Worm (Caenorhabditis elegans) whole organism, midembryonic: Measurements from ENCODE around the gene mtm-6.

Experiments used
- T22C8.4 ChIP-seq: fragments of 200-800 bp; sonication (Bioruptor generic); IDR thresholded peaks from 2 replicates; pipeline ENCODE4 v1.3.6; 2022; ENCODE audit warnings: missing genetic modification characterization, missing compliant biosample characterization
- cog-1 ChIP-seq: sonication (generic microtip); optimal IDR thresholded peaks from 2 replicates; lab custom pipeline; 2016; ENCODE audit warnings: missing genetic modification characterization, missing compliant biosample characterization
- flt-1 ChIP-seq: fragments of 200-800 bp; sonication (Bioruptor generic); IDR thresholded peaks from 2 replicates; pipeline ENCODE4 v1.3.6; 2022; ENCODE audit warnings: missing genetic modification characterization, missing compliant biosample characterization
- klf-2 ChIP-seq: fragments of 200-800 bp; sonication (Bioruptor generic); conservative IDR thresholded peaks from 2 replicates; pipeline ENCODE4 v1.3.6; 2022; ENCODE audit warnings: missing genetic modification reagents, missing genetic modification characterization, missing compliant biosample characterization
- med-1 ChIP-seq: sonication (generic microtip); optimal IDR thresholded peaks from 2 replicates; lab custom pipeline; 2017; ENCODE audit warnings: missing genetic modification characterization, mild to moderate bottlenecking, missing compliant biosample characterization, antibody characterized with exemption, missing genetic modification reagents; ENCODE audit not compliant: insufficient read depth
- ref-1 ChIP-seq: fragments of 200-800 bp; sonication (Bioruptor generic); conservative IDR thresholded peaks from 2 replicates; pipeline ENCODE4 v1.3.6; 2022; ENCODE audit warnings: missing genetic modification reagents, missing genetic modification characterization, missing compliant biosample characterization
- tab-1 ChIP-seq: fragments of 200-800 bp; sonication (Bioruptor generic); IDR thresholded peaks from 2 replicates; pipeline ENCODE4 v1.3.6; 2022; ENCODE audit warnings: missing genetic modification characterization, missing compliant biosample characterization
- ztf-23 ChIP-seq: fragments of 200-800 bp; sonication (Bioruptor generic); IDR thresholded peaks from 2 replicates; pipeline ENCODE4 v1.3.6; 2022; ENCODE audit warnings: missing genetic modification reagents, missing genetic modification characterization, missing compliant biosample characterization
- ztf-29 ChIP-seq: fragments of 200-800 bp; sonication (Bioruptor generic); IDR thresholded peaks from 2 replicates; pipeline ENCODE4 v1.3.6; 2022; ENCODE audit warnings: missing genetic modification reagents, missing genetic modification characterization, missing compliant biosample characterization

The mtm-6 gene

ce11 chrIII:13342079-13342734 lies 4.7 kb upstream of the mtm-6 start, which contains the start of gene dro-1:
Gene dro-1, plus strand, starts transcription at chrIII:13342684.
- TF ChIP-seq med-1 (GFP tag; lab: Kevin White, UChicago) (no peak), ztf-23 (GFP tag; lab: Robert Waterston, UW) (no peak), T22C8.4 (GFP tag; lab: Robert Waterston, UW) (no peak), ref-1 (GFP tag; lab: Robert Waterston, UW) (no peak), tab-1 (GFP tag; lab: Robert Waterston, UW) (no peak), ztf-29 (GFP tag; lab: Robert Waterston, UW) (no peak), cog-1 (tag; lab: Kevin White, UChicago) (no peak), klf-2 (GFP tag; lab: Robert Waterston, UW) (no peak), flt-1 (GFP tag; lab: Robert Waterston, UW) (no peak)

DNA sequence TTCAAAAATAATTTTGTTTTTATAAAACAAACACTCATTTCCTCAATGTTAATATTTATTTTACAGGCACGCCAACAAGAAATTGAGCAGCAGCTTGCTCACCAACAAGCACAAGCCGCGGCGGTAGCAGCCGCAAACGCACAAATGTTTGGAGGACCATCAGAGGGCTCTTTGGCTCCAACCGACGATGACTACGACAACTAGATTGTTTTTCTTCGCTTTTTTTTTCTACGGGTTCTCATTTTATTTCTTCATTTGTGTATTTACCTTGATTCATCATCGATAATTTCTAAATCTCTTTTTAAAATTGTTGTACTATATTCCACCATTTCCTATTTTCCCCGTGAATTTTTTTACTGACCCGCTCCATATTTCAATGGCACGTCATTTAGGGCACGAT lies 3.8 kb upstream of the mtm-6 start, which contains the start of gene ife-1:
Gene ife-1, plus strand, starts transcription at position 301 of the 400 bp plus-strand sequence.
- TF ChIP-seq klf-2 (GFP tag; lab: Robert Waterston, UW) (no peak), ref-1 (GFP tag; lab: Robert Waterston, UW) (no peak), med-1 (GFP tag; lab: Kevin White, UChicago) (no peak), ztf-29 (GFP tag; lab: Robert Waterston, UW) (no peak), tab-1 (GFP tag; lab: Robert Waterston, UW) (no peak), flt-1 (GFP tag; lab: Robert Waterston, UW) (no peak), cog-1 (tag; lab: Kevin White, UChicago) (no peak), T22C8.4 (GFP tag; lab: Robert Waterston, UW) (no peak), ztf-23 (GFP tag; lab: Robert Waterston, UW) (no peak)

DNA sequence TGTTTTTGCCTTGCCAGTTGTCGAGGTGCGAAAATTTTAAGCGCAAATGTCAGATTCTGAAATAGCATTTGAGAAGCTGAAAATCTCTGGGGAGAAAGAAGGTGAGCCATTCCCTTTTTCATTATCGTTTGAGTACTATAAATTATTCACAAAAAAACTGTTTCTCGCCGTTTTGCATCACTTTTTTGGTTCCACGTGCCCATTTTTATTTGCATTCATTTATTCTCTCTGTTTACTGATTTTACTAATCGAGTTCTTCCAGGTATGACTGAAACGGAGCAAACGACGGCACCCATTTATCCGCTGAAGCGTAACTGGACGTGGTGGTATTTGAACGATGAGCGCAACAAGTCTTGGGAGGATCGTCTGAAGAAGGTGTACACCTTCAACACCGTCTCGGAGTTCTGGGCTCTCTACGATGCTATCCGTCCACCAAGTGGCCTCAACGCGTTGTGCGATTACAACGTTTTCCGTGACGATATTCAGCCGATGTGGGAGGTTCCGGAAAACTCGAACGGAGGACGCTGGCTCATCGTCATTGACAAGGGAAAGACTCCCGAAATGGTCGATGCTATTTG lies 3.2 kb upstream of the mtm-6 start:
- TF ChIP-seq flt-1 (GFP tag; lab: Robert Waterston, UW) (no peak), med-1 (GFP tag; lab: Kevin White, UChicago) (no peak), ref-1 (GFP tag; lab: Robert Waterston, UW) (no peak), tab-1 (GFP tag; lab: Robert Waterston, UW) (no peak), ztf-29 (GFP tag; lab: Robert Waterston, UW) (no peak), klf-2 (GFP tag; lab: Robert Waterston, UW) (no peak), ztf-23 (GFP tag; lab: Robert Waterston, UW) (no peak), T22C8.4 (GFP tag; lab: Robert Waterston, UW) (no peak), cog-1 (tag; lab: Kevin White, UChicago) (no peak)

- TF ChIP-seq tab-1 (GFP tag; lab: Robert Waterston, UW) (no peak), cog-1 (tag; lab: Kevin White, UChicago) (no peak), klf-2 (GFP tag; lab: Robert Waterston, UW) (no peak), ref-1 (GFP tag; lab: Robert Waterston, UW) (no peak), T22C8.4 (GFP tag; lab: Robert Waterston, UW) (no peak), med-1 (GFP tag; lab: Kevin White, UChicago) (no peak), flt-1 (GFP tag; lab: Robert Waterston, UW) (no peak), ztf-23 (GFP tag; lab: Robert Waterston, UW) (no peak), ztf-29 (GFP tag; lab: Robert Waterston, UW) (no peak)
Measured at ce11 chrIII:13344538-13345136, 2.2 kb upstream of the mtm-6 start, which contains the start of gene acaa-2. Gene acaa-2, plus strand, starts transcription at chrIII:13344937.

ce11 chrIII:13347782-13348327 lies 970 bp downstream of the mtm-6 start:
- TF ChIP-seq klf-2 (GFP tag; lab: Robert Waterston, UW): no peak
- TF ChIP-seq ztf-23 (GFP tag; lab: Robert Waterston, UW): no peak
- TF ChIP-seq ref-1 (GFP tag; lab: Robert Waterston, UW): no peak
- no peak for TF ChIP-seq tab-1 (GFP tag; lab: Robert Waterston, UW)
- no peak for TF ChIP-seq T22C8.4 (GFP tag; lab: Robert Waterston, UW)
- no peak for TF ChIP-seq ztf-29 (GFP tag; lab: Robert Waterston, UW)
- no peak for TF ChIP-seq cog-1 (tag; lab: Kevin White, UChicago)
- no peak for TF ChIP-seq med-1 (GFP tag; lab: Kevin White, UChicago)
- TF ChIP-seq flt-1 (GFP tag; lab: Robert Waterston, UW): no peak

DNA sequence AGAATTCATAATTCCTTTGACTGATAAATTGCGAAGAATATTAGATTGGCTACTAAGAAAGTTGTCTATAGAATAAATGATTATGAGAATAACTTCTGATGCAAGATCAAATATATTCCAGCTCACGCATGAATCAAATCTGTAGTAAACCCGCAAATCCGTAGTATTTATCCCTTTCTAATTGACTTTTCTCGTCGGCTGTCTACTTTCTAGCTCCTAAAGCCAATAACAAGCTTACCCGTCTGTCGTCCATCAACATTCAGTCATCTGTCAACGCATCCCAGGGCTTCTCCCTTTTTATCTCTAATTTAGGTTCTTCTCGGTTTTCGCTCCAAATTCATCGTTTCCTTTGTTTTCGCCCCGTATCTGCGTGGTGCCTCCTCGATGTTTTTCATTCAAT lies 2.0 kb downstream of the mtm-6 start:
- TF ChIP-seq klf-2 (GFP tag; lab: Robert Waterston, UW) (no peak), flt-1 (GFP tag; lab: Robert Waterston, UW) (no peak), cog-1 (tag; lab: Kevin White, UChicago) (no peak), med-1 (GFP tag; lab: Kevin White, UChicago) (no peak), tab-1 (GFP tag; lab: Robert Waterston, UW) (no peak), ztf-23 (GFP tag; lab: Robert Waterston, UW) (no peak), T22C8.4 (GFP tag; lab: Robert Waterston, UW) (no peak), ref-1 (GFP tag; lab: Robert Waterston, UW) (no peak), ztf-29 (GFP tag; lab: Robert Waterston, UW) (no peak)

ce11 chrIII:13350964-13351363 lies 4.1 kb downstream of the mtm-6 start:
- no peak for TF ChIP-seq ztf-23 (GFP tag; lab: Robert Waterston, UW)
- no peak for TF ChIP-seq T22C8.4 (GFP tag; lab: Robert Waterston, UW)
- TF ChIP-seq cog-1 (tag; lab: Kevin White, UChicago): no peak
- no peak for TF ChIP-seq ztf-29 (GFP tag; lab: Robert Waterston, UW)
- no peak for TF ChIP-seq tab-1 (GFP tag; lab: Robert Waterston, UW)

DNA sequence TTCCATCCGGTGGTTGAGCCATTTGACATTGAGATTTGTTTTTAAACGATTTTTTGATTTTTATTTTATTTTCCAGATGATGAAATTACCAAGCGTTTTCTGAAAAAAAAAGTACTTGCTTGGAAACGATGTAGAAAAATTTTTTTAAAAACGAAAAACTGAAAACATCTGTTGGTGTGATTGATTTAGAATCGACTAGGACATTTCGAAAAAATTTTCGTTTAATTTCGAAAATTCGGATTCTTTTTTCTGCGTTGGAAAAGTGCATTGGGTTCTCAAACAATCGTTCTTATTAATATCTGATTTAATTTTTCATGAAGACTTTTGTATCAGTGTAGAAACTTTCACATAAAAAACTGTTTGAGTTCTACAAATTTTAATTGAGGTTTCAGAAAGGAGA lies 12.4 kb downstream of the mtm-6 start, which contains the start of gene F53A2.9:
Gene F53A2.9, minus strand, starts transcription at position 101 of the 400 bp plus-strand sequence.
- TF ChIP-seq ztf-29 (GFP tag; lab: Robert Waterston, UW) (no peak), med-1 (GFP tag; lab: Kevin White, UChicago) (no peak), T22C8.4 (GFP tag; lab: Robert Waterston, UW) (no peak), flt-1 (GFP tag; lab: Robert Waterston, UW) (no peak), ztf-23 (GFP tag; lab: Robert Waterston, UW) (no peak), cog-1 (tag; lab: Kevin White, UChicago) (no peak), ref-1 (GFP tag; lab: Robert Waterston, UW) (no peak), klf-2 (GFP tag; lab: Robert Waterston, UW) (no peak), tab-1 (GFP tag; lab: Robert Waterston, UW) (no peak)
